Worm (Caenorhabditis elegans) whole organism, L3 larva: ENCODE results near the gene nhr-168.

Experiments
- ceh-28 ChIP-seq: fragments of 150-350 bp; optimal IDR thresholded peaks from 2 replicates; lab custom pipeline; 2014; ENCODE audit warnings: missing biosample characterization, missing genetic modification reagents, missing genetic modification characterization
- ceh-82 ChIP-seq: fragments of 150-350 bp; optimal IDR thresholded peaks from 2 replicates; lab custom pipeline; 2014; ENCODE audit warnings: missing biosample characterization, missing genetic modification characterization
- egl-27 ChIP-seq: sonication (generic microtip); optimal IDR thresholded peaks from 4 replicates; lab custom pipeline; 2017; ENCODE audit warnings: missing biosample characterization, missing genetic modification reagents, missing genetic modification characterization
- egl-5 ChIP-seq: fragments of 150-350 bp; optimal IDR thresholded peaks from 2 replicates; lab custom pipeline; 2017; ENCODE audit warnings: missing biosample characterization, missing genetic modification reagents, missing genetic modification characterization, inconsistent platforms
- elt-1 ChIP-seq: fragments of 150-350 bp; optimal IDR thresholded peaks from 2 replicates; lab custom pipeline; 2014; ENCODE audit warnings: missing biosample characterization, missing genetic modification characterization
- elt-2 ChIP-seq: sonication (generic microtip); optimal IDR thresholded peaks from 2 replicates; lab custom pipeline; 2016; ENCODE audit warnings: missing genetic modification reagents, mild to moderate bottlenecking, missing genetic modification characterization, missing compliant biosample characterization
- fkh-10 ChIP-seq: sonication (generic microtip); optimal IDR thresholded peaks from 2 replicates; lab custom pipeline; 2017; ENCODE audit warnings: missing biosample characterization, missing genetic modification reagents, missing genetic modification characterization
- fos-1 ChIP-seq: fragments of 150-350 bp; optimal IDR thresholded peaks from 2 replicates; lab custom pipeline; 2014; ENCODE audit warnings: missing biosample characterization, missing genetic modification characterization
- lin-15B ChIP-seq: fragments of 150-350 bp; optimal IDR thresholded peaks from 2 replicates; lab custom pipeline; 2014; ENCODE audit warnings: missing biosample characterization, missing genetic modification characterization
- lin-39 ChIP-seq: fragments of 150-350 bp; optimal IDR thresholded peaks from 2 replicates; lab custom pipeline; 2018; ENCODE audit warnings: missing biosample characterization, missing genetic modification reagents, missing genetic modification characterization
- lsy-12 ChIP-seq: sonication (generic microtip); optimal IDR thresholded peaks from 2 replicates; lab custom pipeline; 2016; ENCODE audit warnings: mild to moderate bottlenecking, missing genetic modification characterization, missing compliant biosample characterization
- nfya-1 ChIP-seq: sonication (generic microtip); optimal IDR thresholded peaks from 2 replicates; lab custom pipeline; 2017; ENCODE audit warnings: missing genetic modification characterization, mild to moderate bottlenecking, missing compliant biosample characterization, antibody characterized with exemption, moderate library complexity; ENCODE audit not compliant: insufficient read depth
- nhr-11 ChIP-seq: fragments of 150-350 bp; optimal IDR thresholded peaks from 2 replicates; lab custom pipeline; 2014; ENCODE audit warnings: missing biosample characterization, missing genetic modification characterization
- nhr-12 ChIP-seq: fragments of 150-350 bp; optimal IDR thresholded peaks from 2 replicates; lab custom pipeline; 2014; ENCODE audit warnings: missing biosample characterization, missing genetic modification characterization
- nhr-237 ChIP-seq: fragments of 150-350 bp; optimal IDR thresholded peaks from 2 replicates; lab custom pipeline; 2014; ENCODE audit warnings: missing biosample characterization, missing genetic modification characterization
- nhr-25 ChIP-seq: sonication (generic microtip); optimal IDR thresholded peaks from 2 replicates; lab custom pipeline; 2017; ENCODE audit warnings: missing biosample characterization, missing genetic modification characterization
- nhr-28 ChIP-seq: fragments of 150-350 bp; optimal IDR thresholded peaks from 2 replicates; lab custom pipeline; 2014; ENCODE audit warnings: missing biosample characterization, missing genetic modification characterization
- nhr-43 ChIP-seq: sonication (generic microtip); optimal IDR thresholded peaks from 2 replicates; lab custom pipeline; 2016; ENCODE audit warnings: mild to moderate bottlenecking, missing genetic modification characterization, missing compliant biosample characterization; ENCODE audit not compliant: poor library complexity, severe bottlenecking
- nhr-67 ChIP-seq: fragments of 150-350 bp; optimal IDR thresholded peaks from 2 replicates; lab custom pipeline; 2014; ENCODE audit warnings: missing biosample characterization, missing genetic modification characterization
- nhr-76 ChIP-seq: fragments of 150-350 bp; sonication (generic microtip); optimal IDR thresholded peaks from 5 replicates; lab custom pipeline; 2014; ENCODE audit warnings: missing biosample characterization, missing genetic modification characterization
- pqm-1 ChIP-seq: fragments of 150-350 bp; optimal IDR thresholded peaks from 2 replicates; lab custom pipeline; 2017; ENCODE audit warnings: missing biosample characterization, missing genetic modification characterization, inconsistent platforms
- sea-2 ChIP-seq: fragments of 150-350 bp; sonication (generic microtip); optimal IDR thresholded peaks from 4 replicates; lab custom pipeline; 2014; ENCODE audit warnings: missing biosample characterization, missing genetic modification reagents, missing genetic modification characterization
- tbx-2 ChIP-seq: sonication (generic microtip); optimal IDR thresholded peaks from 2 replicates; lab custom pipeline; 2016; ENCODE audit warnings: mild to moderate bottlenecking, missing genetic modification characterization, missing compliant biosample characterization
- unc-39 ChIP-seq: sonication (generic microtip); optimal IDR thresholded peaks from 4 replicates; lab custom pipeline; 2017; ENCODE audit warnings: missing biosample characterization, missing genetic modification characterization
- ztf-11 ChIP-seq: fragments of 150-350 bp; optimal IDR thresholded peaks from 2 replicates; lab custom pipeline; 2014; ENCODE audit warnings: missing biosample characterization, missing genetic modification characterization

nhr-168 gene

DNA sequence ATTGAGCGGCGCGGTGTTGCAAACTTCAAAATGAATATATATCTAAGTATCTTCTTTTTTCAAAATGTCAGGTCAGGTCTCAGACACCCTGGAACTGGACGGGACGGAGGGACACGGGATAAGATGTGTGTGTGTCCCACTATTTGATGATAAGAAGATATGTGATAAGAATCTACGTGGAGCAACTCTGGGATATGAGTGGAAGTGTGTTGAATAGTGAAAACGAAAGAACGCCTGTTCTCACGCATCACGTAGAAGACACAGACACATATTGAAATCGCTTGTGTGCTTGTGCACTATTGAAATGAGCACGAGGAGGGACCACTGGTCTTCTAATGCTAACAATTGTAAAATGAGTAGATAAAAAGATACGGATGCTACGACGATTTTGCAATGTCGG, 37.8 kb downstream of the nhr-168 start, which contains the start of gene uig-1:
Gene uig-1, minus strand, starts transcription at position 120 of the 400 bp plus-strand sequence.
- peak; percentile 30 for TF ChIP-seq nfya-1 (tag; lab: Kevin White, UChicago)
- no peak for TF ChIP-seq sea-2 (GFP tag; lab: Kevin White, UChicago)

DNA sequence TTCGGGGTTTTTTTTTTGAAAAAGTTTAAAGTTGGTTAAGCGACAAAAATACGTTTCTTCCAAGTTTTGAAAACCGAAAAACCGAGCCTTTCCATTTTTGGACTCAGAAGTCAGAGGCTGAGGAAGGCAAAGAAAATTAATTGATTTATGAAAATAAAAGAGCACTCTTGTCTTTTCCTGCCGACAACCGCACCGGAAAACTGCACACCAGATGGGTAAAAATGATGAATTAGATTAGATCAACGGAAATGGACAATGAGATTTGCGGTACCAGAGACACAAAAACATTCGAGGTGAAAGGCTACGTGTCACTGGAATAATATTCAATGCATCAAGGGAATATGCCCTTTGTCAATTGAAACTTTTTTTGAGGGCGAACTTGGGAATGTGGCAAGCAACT, 39.2 kb downstream of the nhr-168 start:
- no peak for TF ChIP-seq nhr-76 (tag; lab: Kevin White, UChicago)
- no peak for TF ChIP-seq nhr-67 (tag; lab: Kevin White, UChicago)
- TF ChIP-seq nfya-1 (tag; lab: Kevin White, UChicago), result no peak
- TF ChIP-seq egl-5 (tag; lab: Kevin White, UChicago), result no peak
- TF ChIP-seq nhr-12, result no peak
- TF ChIP-seq nhr-237 (tag; lab: Kevin White, UChicago), result no peak
- TF ChIP-seq nhr-11 (tag; lab: Kevin White, UChicago), result no peak
- TF ChIP-seq lsy-12, result no peak
- TF ChIP-seq tbx-2 (tag; lab: Kevin White, UChicago), result no peak
- no peak for TF ChIP-seq lin-39 (tag; lab: Kevin White, UChicago)
- TF ChIP-seq pqm-1 (tag; lab: Kevin White, UChicago), result no peak
- TF ChIP-seq elt-1 (tag; lab: Kevin White, UChicago), result no peak
- no peak for TF ChIP-seq ceh-28 (tag; lab: Kevin White, UChicago)
- no peak for TF ChIP-seq sea-2 (GFP tag; lab: Kevin White, UChicago)
- TF ChIP-seq, all 47 proteins: peak for 0

DNA sequence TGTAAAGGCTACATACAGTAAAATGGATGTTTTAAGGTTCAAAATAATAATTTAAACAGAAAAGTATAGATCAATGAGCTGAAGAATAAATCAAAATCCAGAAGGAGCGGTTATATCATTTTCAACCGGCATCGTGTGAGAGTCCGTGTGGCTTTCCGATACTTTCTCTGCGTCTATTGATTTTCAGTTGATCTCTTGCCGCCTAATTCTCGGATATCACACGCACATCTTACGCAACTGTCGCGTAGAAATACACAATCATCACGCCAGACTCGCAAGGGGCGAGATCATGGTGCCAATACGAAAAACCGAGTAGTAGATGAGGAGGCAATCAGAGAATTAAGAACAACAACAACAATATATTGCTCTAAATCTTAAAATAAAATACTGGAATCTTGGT, 44.8 kb downstream of the nhr-168 start:
- no peak for TF ChIP-seq fkh-10 (GFP tag; lab: Kevin White, UChicago)
- TF ChIP-seq ceh-82 (tag; lab: Kevin White, UChicago), result no peak
- no peak for TF ChIP-seq fos-1 (tag; lab: Kevin White, UChicago)
- TF ChIP-seq nhr-25 (tag; lab: Kevin White, UChicago), result no peak
- no peak for TF ChIP-seq nhr-11 (tag; lab: Kevin White, UChicago)
- no peak for TF ChIP-seq elt-2
- no peak for TF ChIP-seq egl-27

DNA sequence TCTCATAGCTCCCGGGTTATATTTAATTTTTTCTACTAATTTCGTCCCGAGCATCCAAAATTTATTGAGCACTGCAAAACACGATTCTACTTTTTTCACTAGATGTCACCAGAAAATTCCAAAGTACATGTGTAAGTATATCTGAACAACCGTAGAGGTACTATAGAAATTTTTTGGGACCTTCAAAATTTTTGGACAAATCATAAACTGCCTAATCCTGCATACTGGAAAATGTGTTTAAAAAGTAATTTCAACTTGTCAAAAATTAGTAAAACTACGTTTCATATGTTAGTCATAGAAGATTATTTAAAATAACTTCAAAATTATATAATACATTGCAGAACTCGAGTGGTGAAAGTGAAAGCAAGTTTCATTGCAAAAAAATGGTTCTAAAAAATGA, 47.1 kb downstream of the nhr-168 start:
- TF ChIP-seq egl-27 (no peak), nhr-43 (tag; lab: Kevin White, UChicago) (no peak), pqm-1 (tag; lab: Kevin White, UChicago) (no peak), ztf-11 (tag; lab: Kevin White, UChicago) (no peak), fkh-10 (GFP tag; lab: Kevin White, UChicago) (no peak), lin-15B (tag; lab: Kevin White, UChicago) (no peak), egl-5 (tag; lab: Kevin White, UChicago) (no peak)

DNA sequence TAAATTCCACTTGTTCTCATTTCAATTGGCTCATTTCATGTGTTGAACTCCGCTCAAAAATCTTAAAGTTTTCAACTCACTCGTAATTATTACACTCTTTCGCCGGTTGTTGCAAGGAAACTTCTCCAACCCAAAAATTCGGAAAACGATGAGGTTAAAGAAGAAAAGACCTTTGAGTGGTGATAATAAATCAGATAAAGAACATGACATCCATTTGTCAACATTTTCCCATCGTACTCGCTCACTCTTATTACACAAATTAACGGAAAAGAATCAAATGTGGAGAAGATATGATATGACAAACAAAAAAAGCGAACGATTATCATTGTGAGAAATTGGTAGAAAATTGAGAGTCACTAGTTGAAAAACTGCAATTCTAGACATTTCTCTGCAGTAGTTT, 48.4 kb downstream of the nhr-168 start:
- no peak for TF ChIP-seq unc-39 (tag; lab: Kevin White, UChicago)
- TF ChIP-seq nhr-25 (tag; lab: Kevin White, UChicago), result peak; percentile 21

DNA sequence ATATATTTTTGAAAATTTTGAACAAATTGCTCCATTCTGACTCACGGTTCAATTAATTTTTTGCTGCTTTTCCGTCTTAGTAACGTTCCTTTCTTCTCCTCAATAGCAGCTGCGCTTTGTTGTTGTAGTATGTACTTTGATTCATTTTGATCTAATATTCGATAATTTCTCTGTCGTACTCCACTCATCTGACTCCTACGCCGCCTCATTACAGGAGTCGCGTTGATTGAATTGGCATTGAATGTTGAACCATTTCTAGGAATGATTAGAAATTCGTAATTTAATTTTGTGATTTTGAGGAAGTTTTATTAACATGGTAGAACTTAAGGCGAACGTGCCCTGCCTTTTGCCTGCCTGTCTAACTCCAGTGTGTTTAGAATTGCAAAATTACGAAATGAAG, 50.7 kb downstream of the nhr-168 start:
- TF ChIP-seq nhr-28 (tag; lab: Kevin White, UChicago) (no peak), ceh-28 (tag; lab: Kevin White, UChicago) (no peak)
